Worm (Caenorhabditis elegans) whole organism, L2 larva: ENCODE measurements around the gene R11G1.11.

Experiments
- F13H6.1 ChIP-seq: sonication (generic microtip); optimal IDR thresholded peaks from 2 replicates; lab custom pipeline; 2016; ENCODE audit warnings: missing genetic modification characterization, missing compliant biosample characterization
- R02D3.7 ChIP-seq: fragments of 150-350 bp; optimal IDR thresholded peaks from 2 replicates; lab custom pipeline; 2014; ENCODE audit warnings: missing biosample characterization, missing genetic modification characterization
- ZK546.5 ChIP-seq: sonication (generic microtip); optimal IDR thresholded peaks from 2 replicates; lab custom pipeline; 2017; ENCODE audit warnings: missing biosample characterization, missing genetic modification characterization
- alr-1 ChIP-seq: fragments of 150-350 bp; optimal IDR thresholded peaks from 2 replicates; lab custom pipeline; 2014; ENCODE audit warnings: missing biosample characterization, missing genetic modification characterization
- ama-1 ChIP-seq: fragments of 150-350 bp; optimal IDR thresholded peaks from 2 replicates; lab custom pipeline; 2018; ENCODE audit warnings: inconsistent platforms
- blmp-1 ChIP-seq: sonication (generic microtip); optimal IDR thresholded peaks from 2 replicates; lab custom pipeline; 2017; ENCODE audit warnings: missing genetic modification characterization, mild to moderate bottlenecking, missing compliant biosample characterization, antibody characterized with exemption, moderate library complexity; ENCODE audit not compliant: insufficient read depth
- ceh-16 ChIP-seq: fragments of 150-350 bp; optimal IDR thresholded peaks from 2 replicates; lab custom pipeline; 2014; ENCODE audit warnings: missing biosample characterization, missing genetic modification characterization
- crh-2 ChIP-seq: sonication (generic microtip); optimal IDR thresholded peaks from 2 replicates; lab custom pipeline; 2017; ENCODE audit warnings: missing biosample characterization, missing genetic modification characterization
- dmd-4 ChIP-seq: sonication (generic microtip); optimal IDR thresholded peaks from 2 replicates; lab custom pipeline; 2017; ENCODE audit warnings: missing biosample characterization, missing genetic modification characterization
- egl-27 ChIP-seq: sonication (generic microtip); optimal IDR thresholded peaks from 3 replicates; lab custom pipeline; 2017; ENCODE audit warnings: missing biosample characterization, missing genetic modification reagents, missing genetic modification characterization
- elt-3 ChIP-seq: sonication (generic microtip); optimal IDR thresholded peaks from 2 replicates; lab custom pipeline; 2017; ENCODE audit warnings: missing biosample characterization, missing genetic modification characterization
- fos-1 ChIP-seq: fragments of 150-350 bp; optimal IDR thresholded peaks from 2 replicates; lab custom pipeline; 2014; ENCODE audit warnings: missing biosample characterization, missing genetic modification characterization
- gmeb-1 ChIP-seq: fragments of 150-350 bp; optimal IDR thresholded peaks from 2 replicates; lab custom pipeline; 2014; ENCODE audit warnings: missing biosample characterization, missing genetic modification characterization
- lin-11 ChIP-seq: fragments of 150-350 bp; sonication (generic microtip); optimal IDR thresholded peaks from 2 replicates; lab custom pipeline; 2014; ENCODE audit warnings: missing biosample characterization, missing genetic modification characterization, inconsistent platforms, mixed read lengths
- lin-13 ChIP-seq: fragments of 150-350 bp; optimal IDR thresholded peaks from 2 replicates; lab custom pipeline; 2014; ENCODE audit warnings: missing biosample characterization, missing genetic modification reagents, missing genetic modification characterization
- lin-39 ChIP-seq: fragments of 150-350 bp; optimal IDR thresholded peaks from 2 replicates; lab custom pipeline; 2014; ENCODE audit warnings: missing biosample characterization, missing genetic modification reagents, missing genetic modification characterization
- lsy-2 ChIP-seq, 2 experiments: fragments of 150-350 bp in 1 of 2; sonication (generic microtip) in 1 of 2; optimal IDR thresholded peaks; 2 replicates each; lab custom pipeline; 2014 to 2017; ENCODE audit warnings: missing biosample characterization in 2 of 2, missing genetic modification characterization in 2 of 2
- mab-5 ChIP-seq: fragments of 150-350 bp; optimal IDR thresholded peaks from 2 replicates; lab custom pipeline; 2014; ENCODE audit warnings: missing biosample characterization, missing genetic modification characterization
- mbf-1 ChIP-seq: sonication (generic microtip); optimal IDR thresholded peaks from 2 replicates; lab custom pipeline; 2017; ENCODE audit warnings: missing biosample characterization, missing genetic modification characterization
- mdl-1 ChIP-seq, 2 experiments: fragments of 150-350 bp in 1 of 2; sonication (generic microtip) in 1 of 2; optimal IDR thresholded peaks; 2 replicates each; lab custom pipeline; 2017; ENCODE audit warnings: missing biosample characterization in 2 of 2, missing genetic modification characterization in 2 of 2
- nhr-11 ChIP-seq: fragments of 150-350 bp; optimal IDR thresholded peaks from 2 replicates; lab custom pipeline; 2014; ENCODE audit warnings: missing biosample characterization, missing genetic modification characterization
- nhr-12 ChIP-seq: fragments of 150-350 bp; optimal IDR thresholded peaks from 2 replicates; lab custom pipeline; 2014; ENCODE audit warnings: missing biosample characterization, missing genetic modification characterization
- nhr-21 ChIP-seq: fragments of 150-350 bp; optimal IDR thresholded peaks from 2 replicates; lab custom pipeline; 2014; ENCODE audit warnings: missing biosample characterization, missing genetic modification characterization
- nhr-237 ChIP-seq: fragments of 150-350 bp; optimal IDR thresholded peaks from 2 replicates; lab custom pipeline; 2014; ENCODE audit warnings: missing biosample characterization, missing genetic modification characterization
- nhr-25 ChIP-seq: fragments of 150-350 bp; sonication (generic microtip); optimal IDR thresholded peaks from 3 replicates; lab custom pipeline; 2014; ENCODE audit warnings: missing biosample characterization, missing genetic modification characterization
- nhr-6 ChIP-seq: fragments of 150-350 bp; optimal IDR thresholded peaks from 2 replicates; lab custom pipeline; 2014; ENCODE audit warnings: missing biosample characterization, missing genetic modification characterization
- nhr-77 ChIP-seq: fragments of 150-350 bp; optimal IDR thresholded peaks from 2 replicates; lab custom pipeline; 2014; ENCODE audit warnings: missing biosample characterization, missing genetic modification characterization
- peb-1 ChIP-seq: fragments of 150-350 bp; optimal IDR thresholded peaks from 2 replicates; lab custom pipeline; 2014; ENCODE audit warnings: missing biosample characterization, missing genetic modification characterization
- sem-4 ChIP-seq: fragments of 150-350 bp; optimal IDR thresholded peaks from 2 replicates; lab custom pipeline; 2014; ENCODE audit warnings: missing biosample characterization, missing genetic modification reagents, missing genetic modification characterization
- sma-9 ChIP-seq, 2 experiments: fragments of 150-350 bp in 1 of 2; sonication (generic microtip) in 1 of 2; optimal IDR thresholded peaks; 2 replicates each; lab custom pipeline; 2014 to 2016; ENCODE audit warnings: missing genetic modification characterization in 2 of 2, mild to moderate bottlenecking in 1 of 2, missing biosample characterization in 1 of 2, missing compliant biosample characterization in 1 of 2, missing genetic modification reagents in 1 of 2, moderate library complexity in 1 of 2
- snpc-4 ChIP-seq: fragments of 150-350 bp; optimal IDR thresholded peaks from 2 replicates; lab custom pipeline; 2014; ENCODE audit warnings: missing biosample characterization, missing genetic modification characterization
- unc-39 ChIP-seq: fragments of 150-350 bp; optimal IDR thresholded peaks from 2 replicates; lab custom pipeline; 2014; ENCODE audit warnings: missing biosample characterization, missing genetic modification characterization
- unc-62 ChIP-seq: fragments of 150-350 bp; optimal IDR thresholded peaks from 2 replicates; lab custom pipeline; 2014; ENCODE audit warnings: missing biosample characterization, missing genetic modification reagents, missing genetic modification characterization
- zag-1 ChIP-seq: fragments of 150-350 bp; optimal IDR thresholded peaks from 2 replicates; lab custom pipeline; 2014; ENCODE audit warnings: missing biosample characterization, missing genetic modification characterization
- ztf-1 ChIP-seq: fragments of 200-800 bp; sonication (Bioruptor generic); conservative IDR thresholded peaks from 2 replicates; pipeline ENCODE4 v1.3.6; 2022; ENCODE audit warnings: missing genetic modification characterization, missing compliant biosample characterization
- ztf-11 ChIP-seq: sonication (generic microtip); optimal IDR thresholded peaks from 2 replicates; lab custom pipeline; 2017; ENCODE audit warnings: missing biosample characterization, missing genetic modification characterization
- ztf-4 ChIP-seq: fragments of 150-350 bp; optimal IDR thresholded peaks from 2 replicates; lab custom pipeline; 2014; ENCODE audit warnings: missing biosample characterization, missing genetic modification characterization

R11G1.11 gene

DNA sequence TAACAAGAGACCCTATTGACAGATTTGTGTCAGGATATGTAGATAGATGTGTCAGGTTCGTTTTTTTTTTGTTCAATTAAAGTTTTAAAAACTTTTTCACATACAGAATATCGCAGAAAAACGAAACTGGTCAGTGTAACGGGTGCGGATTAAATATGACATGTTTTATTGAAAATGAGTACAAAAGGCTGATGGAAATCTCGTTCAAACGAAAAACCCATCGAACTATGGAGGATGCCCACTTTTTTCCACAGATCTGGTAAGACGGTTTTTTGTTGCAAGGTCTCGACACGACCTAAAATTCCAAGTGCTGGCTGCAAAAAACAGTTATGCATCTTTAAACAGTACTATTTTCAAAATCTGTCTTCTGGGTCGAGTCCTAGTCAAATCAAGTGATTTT lies 24.6 kb upstream of the R11G1.11 start:
- TF ChIP-seq zag-1 = no peak
- no peak for TF ChIP-seq ztf-4 (tag; lab: Kevin White, UChicago)
- TF ChIP-seq blmp-1 (tag; lab: Kevin White, UChicago) = no peak
- TF ChIP-seq fos-1 = no peak
- TF ChIP-seq mbf-1 = no peak
- TF ChIP-seq sem-4 = no peak
- TF ChIP-seq, all 48 proteins: peak for 0

DNA sequence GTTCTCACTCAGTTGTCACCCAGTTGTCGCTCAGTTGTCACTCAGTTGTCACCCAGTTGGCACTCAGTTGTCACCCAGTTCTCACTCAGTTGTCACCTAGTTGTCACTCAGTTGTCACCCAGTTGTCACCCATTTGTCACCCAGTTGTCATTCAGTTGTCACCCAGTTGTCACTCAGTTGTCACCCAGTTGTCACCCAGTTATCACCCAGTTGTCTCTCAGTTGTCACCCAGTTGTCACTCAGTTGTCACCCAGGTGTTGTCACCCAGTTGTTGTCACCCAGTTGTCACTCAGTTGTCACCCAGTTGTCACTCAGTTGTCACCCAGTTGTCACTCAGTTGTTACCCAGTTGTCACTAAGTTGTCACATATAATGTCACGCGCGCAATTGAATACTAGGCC lies 23.2 kb upstream of the R11G1.11 start:
- TF ChIP-seq lin-11 = no peak
- no peak for TF ChIP-seq gmeb-1 (tag; lab: Kevin White, UChicago)
- no peak for TF ChIP-seq R02D3.7 (tag; lab: Kevin White, UChicago)
- TF ChIP-seq sem-4 = no peak
- TF ChIP-seq ztf-11 = no peak
- no peak for TF ChIP-seq nhr-12 (tag; lab: Kevin White, UChicago)
- no peak for TF ChIP-seq nhr-237 (tag; lab: Kevin White, UChicago)
- TF ChIP-seq egl-27 (tag; lab: Kevin White, UChicago) = no peak
- no peak for TF ChIP-seq crh-2 (tag; lab: Kevin White, UChicago)
- no peak for TF ChIP-seq nhr-6 (tag; lab: Kevin White, UChicago)
- TF ChIP-seq nhr-21 (tag; lab: Kevin White, UChicago) = no peak
- TF ChIP-seq lin-39 = no peak

DNA sequence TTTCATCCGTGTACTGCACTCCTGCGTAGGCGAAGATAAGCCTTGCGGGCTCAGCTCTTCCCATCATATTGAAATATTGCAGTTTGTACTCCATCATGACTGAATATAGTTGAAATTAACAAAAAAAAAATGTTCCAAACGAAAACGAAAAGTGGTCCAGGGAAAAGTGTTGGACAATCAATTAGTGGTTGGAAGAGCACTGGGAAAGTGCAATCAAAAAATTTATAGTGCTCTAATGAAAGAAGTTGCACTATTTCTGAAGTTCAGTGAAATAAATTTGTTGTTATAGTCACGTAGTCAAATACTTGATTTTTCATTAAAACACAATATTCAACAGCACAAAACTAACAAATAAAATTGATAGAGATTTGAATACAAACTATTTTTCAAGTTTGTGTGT lies 21.1 kb upstream of the R11G1.11 start, which contains the start of gene gst-11:
TSS of gene gst-11 (minus strand) at position 101 of the 400 bp plus-strand sequence.
- no peak for TF ChIP-seq ztf-4 (tag; lab: Kevin White, UChicago)
- no peak for TF ChIP-seq ceh-16
- no peak for TF ChIP-seq ZK546.5 (tag; lab: Kevin White, UChicago)
- TF ChIP-seq nhr-12 (tag; lab: Kevin White, UChicago) = no peak
- TF ChIP-seq ztf-1 = no peak
- no peak for TF ChIP-seq F13H6.1 (tag; lab: Kevin White, UChicago)
- no peak for TF ChIP-seq nhr-77
- no peak for TF ChIP-seq lsy-2 (tag; optimal IDR thresholded peaks at IDR 0.05; lab: Kevin White, UChicago)
- TF ChIP-seq unc-39 (tag; lab: Kevin White, UChicago) = no peak
- TF ChIP-seq nhr-25 (tag; lab: Kevin White, UChicago) = no peak
- no peak for TF ChIP-seq blmp-1 (tag; lab: Kevin White, UChicago)
- TF ChIP-seq lin-13 = no peak
- no peak for TF ChIP-seq mab-5
- no peak for TF ChIP-seq alr-1 (tag; lab: Kevin White, UChicago)
- no peak for TF ChIP-seq ama-1 (lab: Kevin White, UChicago)
- TF ChIP-seq unc-62 = no peak
- TF ChIP-seq sem-4 = no peak
- no peak for TF ChIP-seq gmeb-1 (tag; lab: Kevin White, UChicago)
- TF ChIP-seq sma-9 (GFP tag; optimal IDR thresholded peaks at IDR 0.05; lab: Kevin White, UChicago) = no peak
- TF ChIP-seq sma-9 (tag; optimal IDR thresholded peaks at IDR 0.05; lab: Kevin White, UChicago) = no peak
- no peak for TF ChIP-seq crh-2 (tag; lab: Kevin White, UChicago)
- TF ChIP-seq, all 48 proteins: peak for 0

DNA sequence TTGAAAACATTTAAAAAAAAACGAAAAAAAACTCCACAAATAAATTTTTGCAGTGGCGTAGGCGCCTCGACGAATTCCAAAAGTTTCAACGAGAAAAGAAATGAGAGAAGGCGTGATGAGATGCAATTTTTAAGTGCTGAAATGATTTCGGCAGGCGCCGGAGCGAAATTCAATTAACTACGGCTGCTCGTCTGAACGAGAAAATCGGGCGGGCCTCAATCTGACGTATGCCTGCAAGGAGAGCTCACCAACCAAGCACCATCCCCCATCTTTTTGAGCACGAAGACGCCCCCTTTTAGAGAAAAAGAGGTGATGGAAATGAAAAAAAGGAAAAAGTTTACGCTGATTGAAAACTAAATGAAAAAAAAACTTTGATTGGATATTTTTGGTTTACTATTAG lies 19.9 kb upstream of the R11G1.11 start:
- no peak for TF ChIP-seq lsy-2 (tag; optimal IDR thresholded peaks at IDR 0.05; lab: Kevin White, UChicago)
- TF ChIP-seq nhr-6 (tag; lab: Kevin White, UChicago) = no peak
- TF ChIP-seq nhr-21 (tag; lab: Kevin White, UChicago) = no peak
- TF ChIP-seq nhr-12 (tag; lab: Kevin White, UChicago) = no peak
- no peak for TF ChIP-seq ama-1 (lab: Kevin White, UChicago)
- TF ChIP-seq ztf-11 = no peak
- TF ChIP-seq nhr-11 (tag; lab: Kevin White, UChicago) = no peak
- TF ChIP-seq mab-5 = no peak
- TF ChIP-seq peb-1 (tag; lab: Kevin White, UChicago) = no peak
- no peak for TF ChIP-seq elt-3
- TF ChIP-seq R02D3.7 (tag; lab: Kevin White, UChicago) = no peak
- TF ChIP-seq mdl-1 (tag; optimal IDR thresholded peaks at IDR 0.05; lab: Kevin White, UChicago) = no peak
- TF ChIP-seq snpc-4 (tag; lab: Kevin White, UChicago) = no peak
- no peak for TF ChIP-seq dmd-4 (tag; lab: Kevin White, UChicago)
- TF ChIP-seq, all 48 proteins: peak for 0
